Fruit fly (Drosophila melanogaster) whole organism, prepupa: ENCODE data around the gene Teh2.

Experiments
- CG10631 ChIP-seq: fragments of 200-800 bp; sonication (Bioruptor generic); optimal IDR thresholded peaks from 2 replicates; lab custom pipeline; 2016; ENCODE audit warnings: missing biosample characterization, missing genetic modification characterization
- CG10669 ChIP-seq: fragments of 200-800 bp; sonication (Bioruptor generic); optimal IDR thresholded peaks from 3 replicates; lab custom pipeline; 2018; ENCODE audit warnings: missing biosample characterization, mild to moderate bottlenecking, missing genetic modification characterization, moderate library complexity
- CG11294 ChIP-seq: fragments of 200-800 bp; sonication (Bioruptor generic); IDR thresholded peaks from 2 replicates; pipeline ENCODE4 v1.3.6; 2022; ENCODE audit warnings: missing biosample characterization, missing genetic modification characterization
- CG11762 ChIP-seq: fragments of 200-800 bp; sonication (Bioruptor generic); optimal IDR thresholded peaks from 3 replicates; lab custom pipeline; 2016; ENCODE audit warnings: missing biosample characterization, missing genetic modification characterization; ENCODE audit not compliant: insufficient read depth
- CG11902 ChIP-seq: fragments of 200-800 bp; sonication (Bioruptor generic); optimal IDR thresholded peaks from 3 replicates; lab custom pipeline; 2016; ENCODE audit warnings: missing biosample characterization, missing genetic modification characterization
- CG15336 ChIP-seq: fragments of 200-800 bp; sonication (Bioruptor generic); IDR thresholded peaks from 2 replicates; pipeline ENCODE4 v1.3.6; 2022; ENCODE audit warnings: missing biosample characterization, missing genetic modification characterization
- CG16779 ChIP-seq: fragments of 200-800 bp; sonication (Bioruptor generic); optimal IDR thresholded peaks from 3 replicates; lab custom pipeline; 2017; ENCODE audit warnings: missing biosample characterization, mild to moderate bottlenecking, missing genetic modification characterization
- CG3032 ChIP-seq: fragments of 200-800 bp; optimal IDR thresholded peaks from 2 replicates; lab custom pipeline; 2019; ENCODE audit warnings: missing biosample characterization, mild to moderate bottlenecking, missing genetic modification characterization, moderate library complexity
- CG31627 ChIP-seq: fragments of 200-800 bp; sonication (Bioruptor generic); optimal IDR thresholded peaks from 3 replicates; lab custom pipeline; 2016; ENCODE audit warnings: missing biosample characterization, missing genetic modification characterization
- CG32006 ChIP-seq: fragments of 200-800 bp; sonication (Bioruptor generic); optimal IDR thresholded peaks from 3 replicates; lab custom pipeline; 2017; ENCODE audit warnings: missing biosample characterization, mild to moderate bottlenecking, missing genetic modification characterization
- CG3919 ChIP-seq: fragments of 200-800 bp; sonication (Bioruptor generic); optimal IDR thresholded peaks from 3 replicates; lab custom pipeline; 2016; ENCODE audit warnings: missing biosample characterization, missing genetic modification characterization
- CG6163 ChIP-seq: fragments of 200-800 bp; sonication (Bioruptor generic); IDR thresholded peaks from 3 replicates; pipeline ENCODE4 v1.3.6; 2022; ENCODE audit warnings: missing biosample characterization, missing genetic modification characterization
- CG6792 ChIP-seq: fragments of 200-800 bp; sonication (Bioruptor generic); optimal IDR thresholded peaks from 3 replicates; lab custom pipeline; 2016; ENCODE audit warnings: missing biosample characterization, missing genetic modification characterization
- CG6854 ChIP-seq: fragments of 200-800 bp; sonication (Bioruptor generic); optimal IDR thresholded peaks from 2 replicates; lab custom pipeline; 2017; ENCODE audit warnings: missing biosample characterization, mild to moderate bottlenecking, missing genetic modification characterization
- CG7368 ChIP-seq: fragments of 200-800 bp; sonication (Bioruptor generic); optimal IDR thresholded peaks from 3 replicates; lab custom pipeline; 2016; ENCODE audit warnings: missing biosample characterization, missing genetic modification characterization
- CG8119 ChIP-seq: fragments of 200-800 bp; sonication (Bioruptor generic); IDR thresholded peaks from 3 replicates; pipeline ENCODE4 v1.3.6; 2022; ENCODE audit warnings: missing biosample characterization, missing genetic modification characterization
- CG8319 ChIP-seq: fragments of 200-800 bp; sonication (Bioruptor generic); optimal IDR thresholded peaks from 3 replicates; lab custom pipeline; 2016; ENCODE audit warnings: missing biosample characterization, missing genetic modification characterization
- CG8632 ChIP-seq: fragments of 200-800 bp; sonication (Bioruptor generic); optimal IDR thresholded peaks from 3 replicates; lab custom pipeline; 2016; ENCODE audit warnings: missing biosample characterization, missing genetic modification characterization
- CG9139 ChIP-seq: fragments of 200-800 bp; sonication (Bioruptor generic); optimal IDR thresholded peaks from 3 replicates; lab custom pipeline; 2017; ENCODE audit warnings: missing biosample characterization, mild to moderate bottlenecking, missing genetic modification characterization
- Eip78C ChIP-seq: fragments of 200-800 bp; sonication (Bioruptor generic); peaks from one replicate; lab custom pipeline; 2016; ENCODE audit warnings: missing biosample characterization, missing genetic modification characterization
- Eip93F ChIP-seq: fragments of 200-800 bp; sonication (Bioruptor generic); optimal IDR thresholded peaks from 2 replicates; lab custom pipeline; 2016; ENCODE audit warnings: missing biosample characterization, mild to moderate bottlenecking, missing genetic modification characterization
- Ets21C ChIP-seq: fragments of 200-800 bp; sonication (Bioruptor generic); optimal IDR thresholded peaks from 3 replicates; lab custom pipeline; 2016; ENCODE audit warnings: missing biosample characterization, missing genetic modification characterization
- Ets96B ChIP-seq: fragments of 200-800 bp; optimal IDR thresholded peaks from 2 replicates; lab custom pipeline; 2019; ENCODE audit warnings: missing biosample characterization, mild to moderate bottlenecking, missing genetic modification characterization, moderate library complexity
- Hr38 ChIP-seq: sonication (Bioruptor generic); optimal IDR thresholded peaks from 2 replicates; lab custom pipeline; 2016; ENCODE audit warnings: missing biosample characterization, missing genetic modification characterization
- Hr4 ChIP-seq: fragments of 200-800 bp; sonication (Bioruptor generic); optimal IDR thresholded peaks from 3 replicates; lab custom pipeline; 2016; ENCODE audit warnings: missing biosample characterization, missing genetic modification characterization
- Lpt ChIP-seq: fragments of 200-800 bp; sonication (Bioruptor generic); optimal IDR thresholded peaks from 3 replicates; lab custom pipeline; 2016; ENCODE audit warnings: missing biosample characterization, missing genetic modification characterization
- Met ChIP-seq: fragments of 200-800 bp; sonication (Bioruptor generic); optimal IDR thresholded peaks from 3 replicates; lab custom pipeline; 2016; ENCODE audit warnings: missing biosample characterization, missing genetic modification characterization
- OdsH ChIP-seq: fragments of 200-800 bp; sonication (Bioruptor generic); optimal IDR thresholded peaks from 3 replicates; lab custom pipeline; 2016; ENCODE audit warnings: missing biosample characterization, missing genetic modification characterization
- Smox ChIP-seq: fragments of 200-800 bp; sonication (Bioruptor generic); optimal IDR thresholded peaks from 3 replicates; lab custom pipeline; 2016; ENCODE audit warnings: missing biosample characterization, missing genetic modification characterization
- Sox14 ChIP-seq: fragments of 200-800 bp; sonication (Bioruptor generic); optimal IDR thresholded peaks from 3 replicates; lab custom pipeline; 2016; ENCODE audit warnings: missing biosample characterization, missing genetic modification characterization
- Sox15 ChIP-seq: fragments of 200-800 bp; sonication (Bioruptor generic); optimal IDR thresholded peaks from 3 replicates; lab custom pipeline; 2016; ENCODE audit warnings: missing biosample characterization, missing genetic modification characterization
- achi ChIP-seq: fragments of 200-800 bp; sonication (Bioruptor generic); optimal IDR thresholded peaks from 3 replicates; lab custom pipeline; 2016; ENCODE audit warnings: missing biosample characterization, missing genetic modification characterization
- acj6 ChIP-seq: fragments of 200-800 bp; sonication (Bioruptor generic); optimal IDR thresholded peaks from 3 replicates; lab custom pipeline; 2016; ENCODE audit warnings: missing biosample characterization, missing genetic modification characterization
- cyc ChIP-seq: fragments of 200-800 bp; sonication (Bioruptor generic); optimal IDR thresholded peaks from 3 replicates; lab custom pipeline; 2016; ENCODE audit warnings: missing biosample characterization, missing genetic modification characterization
- dac ChIP-seq: fragments of 200-800 bp; sonication (Bioruptor generic); optimal IDR thresholded peaks from 2 replicates; lab custom pipeline; 2017; ENCODE audit warnings: missing biosample characterization, mild to moderate bottlenecking, missing genetic modification characterization
- dsx ChIP-seq: fragments of 200-800 bp; optimal IDR thresholded peaks from 3 replicates; lab custom pipeline; 2019; ENCODE audit warnings: missing biosample characterization, mild to moderate bottlenecking, missing genetic modification characterization, moderate library complexity; ENCODE audit not compliant: poor library complexity, severe bottlenecking
- fd59A ChIP-seq: fragments of 200-800 bp; sonication (Bioruptor generic); optimal IDR thresholded peaks from 2 replicates; lab custom pipeline; 2017; ENCODE audit warnings: missing biosample characterization, mild to moderate bottlenecking, missing genetic modification characterization, missing genetic modification reagents
- fd85E ChIP-seq: fragments of 200-800 bp; sonication (Bioruptor generic); optimal IDR thresholded peaks from 3 replicates; lab custom pipeline; 2016; ENCODE audit warnings: missing biosample characterization, missing genetic modification characterization
- fkh ChIP-seq: fragments of 200-800 bp; sonication (Bioruptor generic); optimal IDR thresholded peaks from 3 replicates; lab custom pipeline; 2017; ENCODE audit warnings: missing biosample characterization, mild to moderate bottlenecking, missing genetic modification characterization, moderate library complexity
- lz ChIP-seq: fragments of 200-800 bp; sonication (Bioruptor generic); optimal IDR thresholded peaks from 3 replicates; lab custom pipeline; 2016; ENCODE audit warnings: missing biosample characterization, missing genetic modification characterization
- salr ChIP-seq, 2 experiments: fragments of 200-800 bp; sonication (Bioruptor generic); optimal IDR thresholded peaks; 3 replicates each; lab custom pipeline; 2016 to 2018; ENCODE audit warnings: missing biosample characterization in 2 of 2, missing genetic modification characterization in 2 of 2, mild to moderate bottlenecking in 1 of 2
- spab ChIP-seq: fragments of 200-800 bp; sonication (Bioruptor generic); optimal IDR thresholded peaks from 2 replicates; lab custom pipeline; 2017; ENCODE audit warnings: missing biosample characterization, mild to moderate bottlenecking, missing genetic modification characterization, missing genetic modification reagents
- ss ChIP-seq, 2 experiments: fragments of 200-800 bp; sonication (Bioruptor generic); optimal IDR thresholded peaks; 2 replicates in 1 of 2; 3 replicates in 1 of 2; lab custom pipeline; 2017 to 2018; ENCODE audit warnings: mild to moderate bottlenecking in 2 of 2, missing biosample characterization in 2 of 2, missing genetic modification characterization in 2 of 2, moderate library complexity in 1 of 2
- svp ChIP-seq: fragments of 200-800 bp; sonication (Bioruptor generic); peaks from one replicate; lab custom pipeline; 2016; ENCODE audit warnings: missing biosample characterization, missing genetic modification characterization
- topi ChIP-seq: fragments of 200-800 bp; sonication (Bioruptor generic); optimal IDR thresholded peaks from 3 replicates; lab custom pipeline; 2016; ENCODE audit warnings: missing biosample characterization, missing genetic modification characterization

Gene Teh2

DNA sequence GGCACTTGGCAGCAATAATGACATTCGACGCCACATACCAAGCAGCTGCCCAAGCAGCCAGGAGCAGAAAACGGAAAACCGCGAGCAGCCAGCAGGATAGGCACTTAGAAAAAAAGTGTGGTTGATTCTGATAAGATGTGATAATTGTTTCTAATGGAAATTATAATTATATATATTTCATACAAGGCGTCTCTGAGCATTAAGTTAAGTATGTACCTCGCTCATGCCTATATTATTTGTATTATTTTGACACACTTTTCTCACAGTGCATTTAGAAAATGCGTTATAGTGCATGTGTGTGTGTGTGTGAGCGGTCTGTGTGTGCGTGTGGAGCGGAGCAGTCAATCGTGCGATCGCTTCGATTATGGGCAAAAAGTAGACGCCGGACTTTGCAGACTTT lies 29.5 kb downstream of the Teh2 start (continued):
- TF ChIP-seq Sox14 (GFP tag; lab: Kevin White, UChicago) (peak; percentile 51), CG32006 (GFP tag; lab: Kevin White, UChicago) (peak; percentile 60), CG7368 (GFP tag; lab: Kevin White, UChicago) (peak; percentile 45), lz (GFP tag; lab: Kevin White, UChicago) (peak; percentile 57), achi (GFP tag; lab: Kevin White, UChicago) (peak; percentile 67), spab (peak; percentile 72), Hr4 (peak; percentile 29), CG8319 (GFP tag; lab: Kevin White, UChicago) (peak; percentile 19), Hr38 (no peak), cyc (peak; percentile 63), Eip93F (GFP tag; lab: Kevin White, UChicago) (no peak), CG8632 (GFP tag; lab: Kevin White, UChicago) (peak; percentile 60), CG3032 (peak; percentile 75), topi (peak; percentile 70), CG6854 (peak; percentile 28), Ets96B (tag; lab: Kevin White, UChicago) (peak; percentile 78), CG8119 (GFP tag; lab: Robert Waterston, UW) (0 out of 3 replicates have a peak, but pooled peaks have one; percentile 34), fd85E (GFP tag; lab: Kevin White, UChicago) (peak; percentile 18), Ets21C (GFP tag; lab: Kevin White, UChicago) (peak; percentile 1), salr (GFP tag; optimal IDR thresholded peaks at IDR 0.05; lab: Kevin White, UChicago) (peak in 1 of 2 experiments; percentile 63), fkh (no peak), fd59A (GFP tag; lab: Kevin White, UChicago) (peak; percentile 62), CG6792 (GFP tag; lab: Kevin White, UChicago) (peak; percentile 48), Smox (GFP tag; lab: Kevin White, UChicago) (peak; percentile 48), Met (GFP tag; lab: Kevin White, UChicago) (peak; percentile 65), CG10631 (GFP tag; lab: Kevin White, UChicago) (peak; percentile 67), Sox15 (GFP tag; lab: Kevin White, UChicago) (peak; percentile 35), CG11902 (peak; percentile 38), CG31627 (GFP tag; lab: Kevin White, UChicago) (peak; percentile 28), CG11294 (GFP tag; lab: Robert Waterston, UW) (no peak)

DNA sequence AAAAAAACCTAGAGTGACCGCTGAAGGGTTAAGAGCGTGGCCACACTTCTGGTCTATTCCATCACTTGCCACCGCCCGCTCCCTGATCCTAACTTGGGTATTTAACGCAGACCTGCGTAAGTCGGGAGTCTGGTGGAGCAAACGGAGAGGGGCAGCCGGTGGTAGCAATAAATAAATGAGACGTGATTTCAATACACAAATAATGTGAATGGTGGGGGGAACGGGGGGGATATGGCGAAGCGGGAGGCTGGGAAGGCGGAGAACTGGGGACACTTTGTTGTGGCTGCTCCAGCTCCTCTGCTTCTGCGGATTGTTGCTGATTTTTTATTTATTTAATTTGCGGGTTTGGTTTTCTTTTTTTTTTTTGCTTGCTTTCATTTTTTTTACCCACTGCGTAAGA lies 30.0 kb downstream of the Teh2 start:
- TF ChIP-seq dsx (GFP tag; lab: Kevin White, UChicago) (peak; percentile 52), CG10631 (GFP tag; lab: Kevin White, UChicago) (no peak)
- TF ChIP-seq, all 60 proteins: peak for 1

DNA sequence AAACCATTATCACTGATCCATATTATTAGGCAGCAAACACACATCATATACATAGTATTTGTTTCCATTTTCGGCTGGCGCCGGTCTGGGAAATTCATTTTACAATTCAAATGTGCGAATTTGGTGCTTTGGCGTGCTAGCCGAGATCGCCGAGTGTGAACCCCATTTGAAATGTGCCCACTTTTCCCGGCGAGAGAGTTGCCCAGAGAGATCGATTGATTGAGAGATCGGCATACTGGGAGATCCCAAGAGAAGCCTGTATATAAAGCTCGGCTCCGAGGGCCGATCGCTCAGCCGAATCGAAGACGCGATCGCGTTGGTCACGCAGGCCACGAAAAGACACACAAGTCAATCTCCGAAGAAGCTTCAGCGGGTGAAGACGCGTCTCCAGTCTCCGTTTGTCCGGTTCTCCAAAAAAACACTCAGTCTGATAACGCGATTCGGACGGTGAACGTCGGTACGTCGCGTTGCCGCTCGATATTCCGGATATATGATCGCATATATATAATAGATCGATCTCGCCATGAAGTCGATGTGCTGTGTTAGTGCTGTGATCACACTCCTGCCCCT lies 39.3 kb downstream of the Teh2 start, which contains the start of gene CG1299:
TSS of gene CG1299 (plus strand) at position 291 of the 570 bp plus-strand sequence.
- TF ChIP-seq CG6163 (GFP tag; lab: Robert Waterston, UW) (peak; percentile 35; the same call in 1 of the 3 replicates), CG32006 (GFP tag; lab: Kevin White, UChicago) (no peak), CG16779 (no peak), CG8632 (GFP tag; lab: Kevin White, UChicago) (no peak), fd59A (GFP tag; lab: Kevin White, UChicago) (no peak), CG11294 (GFP tag; lab: Robert Waterston, UW) (no peak), CG8319 (GFP tag; lab: Kevin White, UChicago) (no peak), CG3032 (no peak), Eip78C (GFP tag; lab: Kevin White, UChicago) (peak; percentile 71), CG11762 (GFP tag; lab: Kevin White, UChicago) (no peak), topi (no peak), fd85E (GFP tag; lab: Kevin White, UChicago) (no peak), Lpt (no peak), acj6 (GFP tag; lab: Kevin White, UChicago) (no peak), Smox (GFP tag; lab: Kevin White, UChicago) (no peak), dac (GFP tag; lab: Kevin White, UChicago) (no peak), Ets96B (tag; lab: Kevin White, UChicago) (no peak), ss (GFP tag; optimal IDR thresholded peaks at IDR 0.05; lab: Kevin White, UChicago) (peak; percentile 19 to 44), Hr4 (no peak), CG10669 (GFP tag; lab: Kevin White, UChicago) (no peak), lz (GFP tag; lab: Kevin White, UChicago) (no peak), CG9139 (peak; percentile 2), CG3919 (GFP tag; lab: Kevin White, UChicago) (no peak), CG7368 (GFP tag; lab: Kevin White, UChicago) (no peak), Eip93F (GFP tag; lab: Kevin White, UChicago) (no peak), Ets21C (GFP tag; lab: Kevin White, UChicago) (no peak), achi (GFP tag; lab: Kevin White, UChicago) (no peak), OdsH (GFP tag; lab: Kevin White, UChicago) (no peak), svp (GFP tag; lab: Kevin White, UChicago) (no peak), CG15336 (GFP tag; lab: Robert Waterston, UW) (no peak), CG31627 (GFP tag; lab: Kevin White, UChicago) (no peak)
